Worm (Caenorhabditis elegans) whole organism, L4/young adult: ENCODE measurements around the gene ceh-14.

Experiments
- W03F9.2 ChIP-seq: fragments of 150-350 bp; optimal IDR thresholded peaks from 2 replicates; lab custom pipeline; 2014; ENCODE audit warnings: missing biosample characterization, missing genetic modification characterization
- him-1 ChIP-seq: sonication (generic microtip); optimal IDR thresholded peaks from 2 replicates; lab custom pipeline; 2016; ENCODE audit warnings: missing genotype, missing genetic modification reagents, missing genetic modification characterization, missing compliant biosample characterization

ce11 chrX:7478476-7478875 is 54.1 kb downstream of the ceh-14 start:
- TF ChIP-seq W03F9.2 (tag; lab: Kevin White, UChicago) (no peak), him-1 (tag; lab: Kevin White, UChicago) (no peak)
